Fruit fly (Drosophila melanogaster): ENCODE results near the gene CG31548.

Gene CG31548

dm6 chr3R:5670660-5671264 is 34.1 kb upstream of the CG31548 start:
- TF ChIP-seq psq (optimal IDR thresholded peaks at IDR 0.05) (no peak), h (optimal IDR thresholded peaks at IDR 0.05) (no peak), Myc (optimal IDR thresholded peaks at IDR 0.05) (no peak), insv (optimal IDR thresholded peaks at IDR 0.05) (no peak), Sin3A (optimal IDR thresholded peaks at IDR 0.05) (no peak), ttk (optimal IDR thresholded peaks at IDR 0.05) (no peak)

dm6 chr3R:5669740-5670659 is 33.3 kb upstream of the CG31548 start:
- TF ChIP-seq Myc (optimal IDR thresholded peaks at IDR 0.05) (no peak), ttk (optimal IDR thresholded peaks at IDR 0.05) (no peak), psq (optimal IDR thresholded peaks at IDR 0.05) (peak; percentile 85)

DNA sequence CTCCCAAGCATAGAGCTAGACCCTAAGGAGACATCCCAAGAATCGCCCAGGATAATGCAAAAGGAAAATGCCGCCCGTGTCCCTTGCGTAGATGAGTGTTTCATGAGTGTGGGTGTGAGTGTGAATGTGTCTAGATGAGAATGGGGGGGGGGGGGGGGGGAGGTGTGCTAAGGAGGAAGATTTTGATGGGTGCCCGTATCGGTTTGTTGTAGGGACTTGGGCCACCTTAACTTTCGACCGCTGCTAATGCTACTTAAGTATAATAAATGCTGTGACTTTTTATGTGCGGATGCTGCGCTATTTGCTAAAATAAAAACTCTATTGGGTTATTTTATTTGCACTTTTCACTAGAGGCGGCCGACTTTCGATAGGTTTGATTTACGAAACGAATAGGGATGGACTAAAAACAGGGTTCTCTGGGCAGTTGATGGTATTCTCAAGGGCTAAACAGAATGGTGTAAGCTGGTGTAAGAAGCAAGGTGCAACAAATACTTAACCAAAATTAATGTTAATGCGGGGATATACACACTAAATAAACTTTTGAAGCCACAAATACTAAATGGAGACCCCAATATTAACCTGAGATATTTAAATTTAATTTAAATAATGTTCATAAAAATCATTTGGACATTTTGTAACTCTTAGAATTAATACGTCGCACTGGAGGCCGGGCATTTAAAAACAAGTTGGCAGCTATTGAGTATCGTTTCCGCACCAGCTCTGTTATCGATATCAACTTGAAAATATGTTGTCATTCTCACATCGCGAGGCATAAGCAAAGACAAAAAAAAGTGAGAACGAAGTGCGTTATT is 32.5 kb upstream of the CG31548 start, which contains the start of the genes Xe7 and Atg17:
Gene Xe7, minus strand, starts transcription at position 407 of the 812 bp plus-strand sequence.
Gene Atg17, plus strand, starts transcription at position 786 of the 812 bp plus-strand sequence.
- TF ChIP-seq Sin3A (optimal IDR thresholded peaks at IDR 0.05), result no peak
- peak; percentile 60 for TF ChIP-seq psq (optimal IDR thresholded peaks at IDR 0.05)

dm6 chr3R:5660198-5660893 is 23.7 kb upstream of the CG31548 start, which contains the start of gene Wdr33:
Gene Wdr33 (plus strand): TSS chr3R:5660635.
- TF ChIP-seq h (optimal IDR thresholded peaks at IDR 0.05), result no peak
- TF ChIP-seq psq (optimal IDR thresholded peaks at IDR 0.05), result no peak
- TF ChIP-seq insv (optimal IDR thresholded peaks at IDR 0.05), result no peak
- TF ChIP-seq ttk (optimal IDR thresholded peaks at IDR 0.05), result no peak
- TF ChIP-seq Sin3A (optimal IDR thresholded peaks at IDR 0.05), result no peak
- TF ChIP-seq Myc (optimal IDR thresholded peaks at IDR 0.05), result no peak

DNA sequence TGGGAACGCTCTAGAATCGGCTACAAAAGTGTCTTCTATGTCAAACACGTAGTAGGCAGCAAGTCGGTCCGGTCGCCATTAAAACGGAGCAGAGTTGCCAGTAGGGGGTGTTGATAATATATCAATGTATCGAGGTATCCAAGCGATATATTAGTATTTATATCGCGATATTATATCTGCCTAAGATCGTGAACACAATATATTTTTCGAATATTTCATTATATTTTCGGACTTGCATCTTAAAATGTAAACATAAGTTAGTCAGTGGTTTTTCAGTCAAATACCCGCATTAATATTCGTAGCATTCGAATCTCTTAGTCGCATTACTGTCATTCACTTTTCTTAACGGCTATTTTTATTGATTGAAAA is 23.2 kb upstream of the CG31548 start, which contains the start of gene CG2182:
Gene CG2182, minus strand, starts transcription at position 84 of the 369 bp plus-strand sequence.
- no peak for TF ChIP-seq h (optimal IDR thresholded peaks at IDR 0.05)
- no peak for TF ChIP-seq insv (optimal IDR thresholded peaks at IDR 0.05)
- no peak for TF ChIP-seq Sin3A (optimal IDR thresholded peaks at IDR 0.05)
- TF ChIP-seq ttk (optimal IDR thresholded peaks at IDR 0.05), result no peak
- no peak for TF ChIP-seq Myc (optimal IDR thresholded peaks at IDR 0.05)
- TF ChIP-seq psq (optimal IDR thresholded peaks at IDR 0.05), result no peak

dm6 chr3R:5658984-5659802 is 22.5 kb upstream of the CG31548 start:
- TF ChIP-seq psq (optimal IDR thresholded peaks at IDR 0.05), result no peak
- no peak for TF ChIP-seq Sin3A (optimal IDR thresholded peaks at IDR 0.05)
- no peak for TF ChIP-seq Myc (optimal IDR thresholded peaks at IDR 0.05)
- TF ChIP-seq insv (optimal IDR thresholded peaks at IDR 0.05), result no peak
- TF ChIP-seq h (optimal IDR thresholded peaks at IDR 0.05), result no peak
- no peak for TF ChIP-seq ttk (optimal IDR thresholded peaks at IDR 0.05)

- no peak for TF ChIP-seq Sin3A (optimal IDR thresholded peaks at IDR 0.05)
- no peak for TF ChIP-seq insv (optimal IDR thresholded peaks at IDR 0.05)
- TF ChIP-seq Myc (optimal IDR thresholded peaks at IDR 0.05), result no peak
- TF ChIP-seq ttk (optimal IDR thresholded peaks at IDR 0.05), result no peak
- no peak for TF ChIP-seq psq (optimal IDR thresholded peaks at IDR 0.05)
- TF ChIP-seq h (optimal IDR thresholded peaks at IDR 0.05), result no peak
These were observed 18.1 kb upstream of the CG31548 start, which contains the start of the genes elm and MED27 for dm6 chr3R:5654692-5655181. Gene elm (minus strand): TSS chr3R:5654861. Gene MED27 (plus strand): TSS chr3R:5655139.

dm6 chr3R:5653887-5654286 is 17.2 kb upstream of the CG31548 start:
- TF ChIP-seq Myc (optimal IDR thresholded peaks at IDR 0.05) (no peak), insv (optimal IDR thresholded peaks at IDR 0.05) (no peak), Sin3A (optimal IDR thresholded peaks at IDR 0.05) (no peak), psq (optimal IDR thresholded peaks at IDR 0.05) (no peak), h (optimal IDR thresholded peaks at IDR 0.05) (no peak)

DNA sequence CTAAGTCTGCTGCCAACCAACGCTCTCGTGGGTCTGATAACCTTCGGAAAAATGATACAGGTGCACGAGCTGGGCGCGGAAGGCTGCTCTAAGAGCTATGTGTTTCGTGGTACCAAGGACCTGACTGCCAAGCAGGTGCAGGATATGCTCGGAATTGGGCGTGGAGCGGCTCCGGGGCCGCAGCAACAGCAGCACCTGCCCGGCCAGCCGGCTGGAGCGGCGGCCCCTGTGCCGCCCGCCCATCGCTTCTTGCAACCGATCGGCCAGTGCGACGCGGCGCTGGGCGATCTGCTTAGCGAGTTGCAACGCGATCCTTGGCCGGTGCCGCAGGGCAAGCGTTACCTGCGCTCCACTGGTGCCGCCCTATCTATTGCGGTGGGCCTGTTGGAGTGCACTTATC is 13.3 kb upstream of the CG31548 start:
- TF ChIP-seq ttk (optimal IDR thresholded peaks at IDR 0.05), result peak; percentile 77
- no peak for TF ChIP-seq insv (optimal IDR thresholded peaks at IDR 0.05)

DNA sequence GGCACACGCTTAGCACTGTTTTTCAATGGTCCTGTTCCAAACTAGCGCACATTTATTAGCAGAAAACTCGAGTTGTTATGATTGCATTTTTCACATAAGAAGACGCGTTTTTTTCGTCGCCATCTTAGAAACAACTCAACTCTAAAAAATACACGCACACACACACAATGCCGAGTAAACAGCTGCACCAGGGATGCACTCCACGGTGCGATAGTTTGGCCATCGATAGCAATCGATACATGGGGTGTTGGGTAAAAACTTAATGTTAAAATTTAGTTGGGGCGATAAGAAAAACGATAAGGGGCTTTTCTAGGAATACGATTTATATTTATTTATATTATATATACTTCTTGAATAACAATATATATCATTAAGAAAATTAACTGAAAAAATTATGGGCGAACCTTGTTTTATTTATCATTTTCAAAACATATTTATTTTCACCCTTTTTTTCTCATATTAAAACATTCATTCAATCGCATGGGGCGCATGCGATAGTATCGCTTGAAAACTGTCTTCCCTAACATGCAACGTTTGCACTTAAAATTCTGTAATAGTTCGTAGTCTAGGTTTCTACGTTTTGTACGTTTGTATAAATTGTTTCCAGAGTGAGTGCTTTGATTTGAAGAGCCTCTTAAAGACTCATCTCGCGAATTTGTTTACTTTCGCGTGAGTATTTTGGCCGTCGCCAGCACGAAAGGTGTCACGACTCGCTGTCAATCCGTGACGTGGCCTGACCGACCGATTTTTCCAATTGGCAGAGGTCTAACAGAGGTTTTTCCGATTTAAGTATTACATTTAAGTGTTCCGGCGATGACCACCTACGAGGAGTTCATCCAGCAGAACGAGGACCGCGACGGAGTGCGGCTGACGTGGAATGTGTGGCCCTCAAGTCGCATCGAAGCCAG is 12.2 kb upstream of the CG31548 start, which contains the start of the genes MTA1-like and Sec23:
Gene MTA1-like, minus strand, starts transcription at position 170 of the 908 bp plus-strand sequence.
Gene Sec23, plus strand, starts transcription at position 497 of the 908 bp plus-strand sequence.
- no peak for TF ChIP-seq psq (optimal IDR thresholded peaks at IDR 0.05)

All from Kc167 (cell line).